Fruit fly (Drosophila melanogaster) whole organism, embryonic: ENCODE measurements around the gene mRF1.

Experiments used
- CG12236 ChIP-seq: fragments of 200-800 bp; sonication (Bioruptor generic); optimal IDR thresholded peaks from 2 replicates; lab custom pipeline; 2016; ENCODE audit warnings: missing biosample characterization, missing genetic modification characterization
- CG15011 ChIP-seq: fragments of 200-800 bp; sonication (Bioruptor generic); optimal IDR thresholded peaks from 3 replicates; lab custom pipeline; 2018; ENCODE audit warnings: missing biosample characterization, mild to moderate bottlenecking, missing genetic modification characterization
- CG15479 ChIP-seq: fragments of 200-800 bp; sonication (Bioruptor generic); optimal IDR thresholded peaks from 3 replicates; lab custom pipeline; 2019; ENCODE audit warnings: missing biosample characterization, mild to moderate bottlenecking, missing genetic modification characterization, moderate library complexity
- CG17361 ChIP-seq: fragments of 200-800 bp; sonication (Bioruptor generic); IDR thresholded peaks from 3 replicates; pipeline ENCODE4 v1.3.6; 2022; ENCODE audit warnings: missing biosample characterization, missing genetic modification characterization
- CG2712 ChIP-seq: fragments of 200-800 bp; optimal IDR thresholded peaks from 3 replicates; lab custom pipeline; 2019; ENCODE audit warnings: missing biosample characterization, mild to moderate bottlenecking, missing genetic modification characterization, moderate library complexity
- CG2889 ChIP-seq: fragments of 200-800 bp; sonication (Bioruptor generic); IDR thresholded peaks from 3 replicates; pipeline ENCODE4 v1.3.6; 2022; ENCODE audit warnings: missing biosample characterization, missing genetic modification characterization
- CG32532 ChIP-seq: fragments of 200-800 bp; sonication (Bioruptor generic); IDR thresholded peaks from 2 replicates; pipeline ENCODE4 v1.3.6; 2022; ENCODE audit warnings: missing biosample characterization, missing genetic modification characterization
- CG3726 ChIP-seq: fragments of 200-800 bp; sonication (Bioruptor generic); IDR thresholded peaks from 3 replicates; pipeline ENCODE4, ENCODE4 v1.3.6; 2022; ENCODE audit warnings: missing biosample characterization, missing genetic modification characterization
- CG4282 ChIP-seq: fragments of 200-800 bp; sonication (Bioruptor generic); optimal IDR thresholded peaks from 2 replicates; lab custom pipeline; 2016; ENCODE audit warnings: missing biosample characterization, missing genetic modification characterization
- CG4404 ChIP-seq: fragments of 200-800 bp; sonication (Bioruptor generic); IDR thresholded peaks from 2 replicates; pipeline ENCODE4 v1.3.6; 2022; ENCODE audit warnings: missing biosample characterization, missing genetic modification characterization
- CG7928 ChIP-seq: fragments of 200-800 bp; sonication (Bioruptor generic); optimal IDR thresholded peaks from 2 replicates; lab custom pipeline; 2017; ENCODE audit warnings: missing biosample characterization, mild to moderate bottlenecking, missing genetic modification characterization
- CkIIα-i1 ChIP-seq: fragments of 200-800 bp; sonication (Bioruptor generic); IDR thresholded peaks from 2 replicates; pipeline ENCODE4 v1.3.6; 2022; ENCODE audit warnings: missing biosample characterization, missing genetic modification characterization
- D ChIP-seq, 2 experiments: fragments of 200-800 bp in 1 of 2; fragments of >200 bp in 1 of 2; sonication (Bioruptor generic) in 1 of 2; optimal IDR thresholded peaks; 2 replicates in 1 of 2; 3 replicates in 1 of 2; lab custom pipeline; 2017; ENCODE audit warnings: mild to moderate bottlenecking in 1 of 2, missing biosample characterization in 1 of 2, missing genetic modification characterization in 1 of 2, missing genetic modification reagents in 1 of 2
- Ets65A ChIP-seq: fragments of 200-800 bp; sonication (Bioruptor generic); peaks from one replicate; lab custom pipeline; 2016; ENCODE audit warnings: missing biosample characterization, missing genetic modification characterization
- GATAe ChIP-seq: fragments of 200-800 bp; sonication (Bioruptor generic); conservative IDR thresholded peaks from 2 replicates; pipeline ENCODE4 v1.3.6; 2022; ENCODE audit warnings: missing biosample characterization, missing genetic modification characterization
- Hr39 ChIP-seq: fragments of >200 bp; optimal IDR thresholded peaks from 2 replicates; lab custom pipeline; 2017
- Kr ChIP-seq: fragments of 200-800 bp; sonication (Bioruptor generic); optimal IDR thresholded peaks from 2 replicates; lab custom pipeline; 2017; ENCODE audit warnings: missing biosample characterization, mild to moderate bottlenecking, missing genetic modification characterization
- MESR4 ChIP-seq: fragments of 200-800 bp; sonication (Bioruptor generic); optimal IDR thresholded peaks from 2 replicates; lab custom pipeline; 2018; ENCODE audit warnings: missing biosample characterization, mild to moderate bottlenecking, missing genetic modification characterization, moderate library complexity
- bsh ChIP-seq, 2 experiments: fragments of 200-800 bp; sonication (Bioruptor generic); optimal IDR thresholded peaks; 2 replicates each; lab custom pipeline; 2017 to 2018; ENCODE audit warnings: mild to moderate bottlenecking in 2 of 2, missing biosample characterization in 2 of 2, missing genetic modification characterization in 2 of 2, moderate library complexity in 1 of 2
- cad ChIP-seq: fragments of >200 bp; optimal IDR thresholded peaks from 2 replicates; lab custom pipeline; 2017; ENCODE audit warnings: missing biosample characterization, missing genetic modification characterization
- chinmo ChIP-seq: fragments of 200-800 bp; sonication (Bioruptor generic); IDR thresholded peaks from 4 replicates; pipeline ENCODE4 v1.3.6; 2022; ENCODE audit warnings: missing biosample characterization, missing genetic modification characterization; ENCODE audit not compliant: partially characterized antibody
- fu2 ChIP-seq: fragments of 200-800 bp; sonication (Bioruptor generic); optimal IDR thresholded peaks from 2 replicates; lab custom pipeline; 2016; ENCODE audit warnings: missing biosample characterization, missing genetic modification characterization
- hth ChIP-seq: fragments of >200 bp; optimal IDR thresholded peaks from 2 replicates; lab custom pipeline; 2017; ENCODE audit warnings: inconsistent platforms
- insv ChIP-seq, 2 experiments: fragments of 200-800 bp; sonication (Bioruptor generic); optimal IDR thresholded peaks; 3 replicates each; lab custom pipeline; 2016 to 2018; ENCODE audit warnings: missing biosample characterization in 2 of 2, missing genetic modification characterization in 2 of 2
- jing ChIP-seq: fragments of 200-800 bp; sonication (Bioruptor generic); optimal IDR thresholded peaks from 2 replicates; lab custom pipeline; 2018; ENCODE audit warnings: missing biosample characterization, mild to moderate bottlenecking, missing genetic modification characterization
- p53 ChIP-seq: fragments of 200-800 bp; sonication (Bioruptor generic); optimal IDR thresholded peaks from 2 replicates; lab custom pipeline; 2016; ENCODE audit warnings: missing biosample characterization, missing genetic modification characterization
- pros ChIP-seq: fragments of 200-800 bp; sonication (Bioruptor generic); optimal IDR thresholded peaks from 3 replicates; lab custom pipeline; 2019; ENCODE audit warnings: missing biosample characterization, mild to moderate bottlenecking, missing genetic modification characterization, moderate library complexity
- sima ChIP-seq: fragments of 200-800 bp; sonication (Bioruptor generic); optimal IDR thresholded peaks from 2 replicates; lab custom pipeline; 2016; ENCODE audit warnings: missing biosample characterization, missing genetic modification characterization
- so ChIP-seq: fragments of 200-800 bp; sonication (Bioruptor generic); IDR thresholded peaks from 3 replicates; pipeline ENCODE4 v1.3.6; 2022; ENCODE audit warnings: missing biosample characterization, missing genetic modification characterization
- tll ChIP-seq, 2 experiments: fragments of 200-800 bp in 1 of 2; fragments of >200 bp in 1 of 2; sonication (Bioruptor generic) in 1 of 2; optimal IDR thresholded peaks; 2 replicates each; lab custom pipeline; 2017 to 2019; ENCODE audit warnings: missing biosample characterization in 2 of 2, missing genetic modification characterization in 2 of 2, mild to moderate bottlenecking in 1 of 2, moderate library complexity in 1 of 2
- twi ChIP-seq: fragments of 200-800 bp; optimal IDR thresholded peaks from 2 replicates; lab custom pipeline; 2019; ENCODE audit warnings: missing biosample characterization, mild to moderate bottlenecking, missing genetic modification characterization, moderate library complexity
- wor ChIP-seq: fragments of 200-800 bp; sonication (Bioruptor generic); IDR thresholded peaks from 2 replicates; pipeline ENCODE4 v1.3.6; 2022; ENCODE audit warnings: missing biosample characterization, missing genetic modification characterization
- zen ChIP-seq: fragments of 200-800 bp; sonication (Bioruptor generic); optimal IDR thresholded peaks from 3 replicates; lab custom pipeline; 2018; ENCODE audit warnings: missing biosample characterization, mild to moderate bottlenecking, missing genetic modification characterization, moderate library complexity
- zf30C ChIP-seq: fragments of 200-800 bp; sonication (Bioruptor generic); optimal IDR thresholded peaks from 3 replicates; lab custom pipeline; 2018; ENCODE audit warnings: missing biosample characterization, mild to moderate bottlenecking, missing genetic modification characterization

The mRF1 gene

DNA sequence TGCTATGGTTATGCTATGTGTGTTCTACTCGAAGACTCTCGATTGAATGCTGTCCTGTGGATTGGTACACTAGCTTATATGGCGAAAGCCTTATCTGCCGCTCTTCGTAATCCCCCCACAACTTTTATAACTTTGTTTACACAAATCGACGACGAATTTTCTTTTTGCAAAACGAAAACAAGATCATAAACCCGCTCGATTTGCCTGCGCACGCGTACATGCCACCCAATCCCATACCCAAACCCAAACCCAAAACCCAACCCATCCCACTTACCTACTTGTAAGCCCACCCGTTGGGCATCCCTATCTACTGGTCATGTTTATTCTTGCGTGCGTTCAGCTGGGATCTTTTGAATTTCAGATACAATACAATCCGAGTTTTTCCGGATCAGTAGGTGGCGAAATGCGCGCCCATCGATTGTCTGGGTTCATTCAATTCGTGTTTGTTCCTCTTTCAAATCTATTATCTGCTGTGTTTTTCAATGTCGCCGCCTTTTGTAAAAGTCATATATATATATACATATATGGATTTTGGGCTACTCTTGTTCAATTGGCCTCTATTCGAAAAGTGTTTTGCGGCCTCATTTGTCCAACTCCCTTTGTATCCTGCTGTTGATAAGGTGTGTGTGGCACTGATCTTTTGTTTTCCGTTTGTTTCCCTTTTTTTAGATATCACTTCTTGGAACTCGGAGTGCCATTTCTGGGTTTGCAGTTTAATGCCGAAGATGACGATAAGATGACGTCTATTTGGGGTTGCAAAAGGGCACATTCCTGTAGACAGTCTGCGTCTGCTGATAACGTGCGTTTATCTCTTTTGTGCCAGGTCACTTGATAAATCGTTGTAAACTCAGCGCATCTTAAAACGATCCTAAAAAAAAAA lies 15.1 kb downstream of the mRF1 start, which contains the start of gene Mabi:
TSS of gene Mabi (minus strand) at position 51 of the 880 bp plus-strand sequence.
- TF ChIP-seq cad (GFP tag; lab: Kevin White, UChicago) (peak; percentile 32), zen (peak; percentile 75), pros (GFP tag; lab: Kevin White, UChicago) (peak; percentile 11), twi (tag; lab: Kevin White, UChicago) (peak; percentile 34), sima (GFP tag; lab: Kevin White, UChicago) (no peak), CG4282 (GFP tag; lab: Kevin White, UChicago) (no peak), CG3726 (GFP tag; lab: Robert Waterston, UW) (no peak), CG12236 (no peak), Ets65A (peak; percentile 36), CG15479 (GFP tag; lab: Kevin White, UChicago) (peak; percentile 100), D (optimal IDR thresholded peaks at IDR 0.05; lab: Kevin White, UChicago) (no peak), D (GFP tag; optimal IDR thresholded peaks at IDR 0.05; lab: Kevin White, UChicago) (no peak), hth (lab: Kevin White, UChicago) (no peak), so (GFP tag; lab: Robert Waterston, UW) (no peak), CG15011 (no peak), CG2712 (tag; lab: Kevin White, UChicago) (no peak), CkIIα-i1 (no peak), CG7928 (GFP tag; lab: Kevin White, UChicago) (no peak), p53 (GFP tag; lab: Kevin White, UChicago) (peak; percentile 57), tll (GFP tag; optimal IDR thresholded peaks at IDR 0.05; lab: Kevin White, UChicago) (peak in 1 of 2 experiments; percentile 79), Kr (GFP tag; lab: Kevin White, UChicago) (peak; percentile 63), chinmo (no peak), wor (no peak)

DNA sequence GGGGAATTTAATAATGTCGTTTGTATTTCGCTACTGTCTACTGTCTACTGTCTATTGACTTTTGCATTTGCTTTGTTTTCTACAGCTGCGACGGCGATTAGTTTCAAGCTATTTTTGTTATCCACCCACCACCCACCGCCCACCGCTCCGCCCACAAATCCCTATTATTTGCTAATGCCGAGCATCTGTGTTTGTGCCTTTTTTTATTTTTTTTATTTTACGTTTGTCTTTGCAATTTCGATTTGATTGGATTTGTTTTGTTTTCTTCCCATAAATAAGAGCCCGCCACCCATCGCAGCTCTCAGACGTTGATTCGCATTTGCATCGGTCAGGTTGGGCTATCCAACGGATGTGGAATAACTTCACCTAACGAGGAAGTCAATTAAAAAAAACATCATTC lies 16.4 kb downstream of the mRF1 start, which contains the start of gene Jhbp14:
TSS of gene Jhbp14 (plus strand) at position 301 of the 400 bp plus-strand sequence.
- no peak for TF ChIP-seq MESR4 (GFP tag; lab: Kevin White, UChicago)
- no peak for TF ChIP-seq zf30C (GFP tag; lab: Kevin White, UChicago)
- TF ChIP-seq CG4404 (GFP tag; lab: Robert Waterston, UW), result no peak
- no peak for TF ChIP-seq CG17361 (GFP tag; lab: Robert Waterston, UW)
- TF ChIP-seq CG32532 (GFP tag; lab: Robert Waterston, UW), result no peak
- no peak for TF ChIP-seq Hr39 (lab: Kevin White, UChicago)
- TF ChIP-seq GATAe (GFP tag; lab: Robert Waterston, UW), result no peak
- TF ChIP-seq insv (GFP tag; optimal IDR thresholded peaks at IDR 0.05; lab: Kevin White, UChicago), result no peak
- TF ChIP-seq CG15479 (GFP tag; lab: Kevin White, UChicago), result no peak
- no peak for TF ChIP-seq bsh (GFP tag; optimal IDR thresholded peaks at IDR 0.05; lab: Kevin White, UChicago)
- TF ChIP-seq jing (GFP tag; lab: Kevin White, UChicago), result no peak
- TF ChIP-seq CG2889 (GFP tag; lab: Robert Waterston, UW), result no peak

DNA sequence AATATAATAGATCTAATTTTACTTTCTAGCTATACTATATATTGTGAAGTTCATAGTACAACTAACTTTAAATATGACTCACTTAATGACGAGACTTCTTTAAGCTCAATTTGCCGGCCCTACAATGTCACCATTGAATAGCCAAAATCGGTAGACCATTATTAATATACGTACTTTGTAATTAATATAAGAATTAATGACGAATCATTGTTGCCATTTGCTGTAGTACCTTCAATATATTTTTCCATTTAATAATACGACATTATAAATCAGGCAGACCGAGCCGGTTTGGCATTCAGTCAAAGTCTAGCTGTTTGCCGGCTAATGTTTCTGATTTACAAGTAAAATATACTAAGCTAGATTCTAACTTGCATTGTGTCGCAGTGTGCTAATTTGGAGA lies 19.9 kb downstream of the mRF1 start, which contains the start of gene Jhbp13:
TSS of gene Jhbp13 (plus strand) at position 301 of the 400 bp plus-strand sequence.
- TF ChIP-seq fu2 (GFP tag; lab: Kevin White, UChicago), result no peak
- TF ChIP-seq sima (GFP tag; lab: Kevin White, UChicago), result no peak
